Worm (Caenorhabditis elegans): ENCODE measurements around the gene cnt-1.

ce11 chrII:12050607-12051006 is 38.1 kb downstream of the cnt-1 start:
- TF ChIP-seq ama-1 (optimal IDR thresholded peaks at IDR 0.05) (no peak), lim-6 (tag; optimal IDR thresholded peaks at IDR 0.05) (no peak), ceh-18 (tag; optimal IDR thresholded peaks at IDR 0.05) (no peak), unc-3 (GFP tag; conservative IDR thresholded peaks at IDR 0.05) (no peak), unc-3 (tag; optimal IDR thresholded peaks at IDR 0.05) (no peak), sdc-2 (tag; optimal IDR thresholded peaks at IDR 0.05) (no peak), pqm-1 (tag; optimal IDR thresholded peaks at IDR 0.05) (no peak), dmd-4 (tag; optimal IDR thresholded peaks at IDR 0.05; ENCODE audit: borderline replicate concordance) (no peak)
